Fruit fly (Drosophila melanogaster): ENCODE measurements around the gene CG13737.

Gene CG13737

dm6 chr3L:13866270-13866669, 12.5 kb upstream of the CG13737 start (continued):
- TF ChIP-seq Lhr (GFP tag; optimal IDR thresholded peaks at IDR 0.05) = no peak
- no peak for TF ChIP-seq Adf1 (GFP tag; IDR thresholded peaks at IDR 0.05)
- no peak for TF ChIP-seq slp2 (GFP tag; optimal IDR thresholded peaks at IDR 0.05)
- TF ChIP-seq Oaz (GFP tag; IDR thresholded peaks at IDR 0.05) = no peak
- TF ChIP-seq ftz-f1 (GFP tag; optimal IDR thresholded peaks at IDR 0.05) = peak; percentile 88
- no peak for TF ChIP-seq CkIIα-i1 (GFP tag; IDR thresholded peaks at IDR 0.05)
- TF ChIP-seq stc (GFP tag; IDR thresholded peaks at IDR 0.05) = no peak
- 0 out of 2 replicates have a peak, but pooled peaks have one; percentile 16 for TF ChIP-seq Dref (GFP tag; IDR thresholded peaks at IDR 0.05)
- no peak for TF ChIP-seq Doc2 (GFP tag; IDR thresholded peaks at IDR 0.05)
- TF ChIP-seq CG34224 (GFP tag; IDR thresholded peaks at IDR 0.05; ENCODE audit: partially characterized antibody) = no peak
- TF ChIP-seq CG30020 (tag; optimal IDR thresholded peaks at IDR 0.05) = no peak
- TF ChIP-seq CG1529 (GFP tag; optimal IDR thresholded peaks at IDR 0.05) = no peak
- TF ChIP-seq CG34376 (GFP tag; optimal IDR thresholded peaks at IDR 0.05) = no peak
- TF ChIP-seq Trl (optimal IDR thresholded peaks at IDR 0.05) = no peak
- TF ChIP-seq Trl (GFP tag; optimal IDR thresholded peaks at IDR 0.05) = no peak
- no peak for TF ChIP-seq pan (optimal IDR thresholded peaks at IDR 0.05)
- TF ChIP-seq pan (GFP tag; optimal IDR thresholded peaks at IDR 0.05 in 1 of 2, IDR thresholded peaks at IDR 0.05 in 1 of 2) = no peak
- no peak for TF ChIP-seq CG10543 (GFP tag; optimal IDR thresholded peaks at IDR 0.05)
- no peak for TF ChIP-seq dan (GFP tag; IDR thresholded peaks at IDR 0.05)
- no peak for TF ChIP-seq ap (GFP tag; IDR thresholded peaks at IDR 0.05)

- peak; percentile 57; the same call in 1 of the 2 replicates for TF ChIP-seq nerfin-2 (GFP tag; IDR thresholded peaks at IDR 0.05; ENCODE audit: partially characterized antibody)
- TF ChIP-seq CG10147 (GFP tag; optimal IDR thresholded peaks at IDR 0.05) = no peak
- no peak for TF ChIP-seq CG12659 (GFP tag; optimal IDR thresholded peaks at IDR 0.05)
- peak; percentile 46; the same call in 1 of the 2 replicates for TF ChIP-seq ato (GFP tag; IDR thresholded peaks at IDR 0.05; ENCODE audit: partially characterized antibody)
- TF ChIP-seq HLH54F (GFP tag; optimal IDR thresholded peaks at IDR 0.05) = no peak
- TF ChIP-seq D19A (tag; optimal IDR thresholded peaks at IDR 0.05) = no peak
- peak; percentile 51 for TF ChIP-seq Sry-δ (GFP tag; optimal IDR thresholded peaks at IDR 0.05)
- no peak for TF ChIP-seq ewg (GFP tag; optimal IDR thresholded peaks at IDR 0.05)
- TF ChIP-seq Opbp (GFP tag; IDR thresholded peaks at IDR 0.05; ENCODE audit: partially characterized antibody) = peak; percentile 77; the same call in 2 of the 3 replicates
- peak; percentile 89 for TF ChIP-seq CG10321 (GFP tag; IDR thresholded peaks at IDR 0.05)
- no peak for TF ChIP-seq H2.0 (GFP tag; IDR thresholded peaks at IDR 0.05)
- no peak for TF ChIP-seq CG3838 (GFP tag; optimal IDR thresholded peaks at IDR 0.05)
- TF ChIP-seq caup (GFP tag; optimal IDR thresholded peaks at IDR 0.05; ENCODE audit: severe bottlenecking) = no peak
- peak; percentile 57; the same call in 1 of the 3 replicates for TF ChIP-seq zen2 (GFP tag; IDR thresholded peaks at IDR 0.05; ENCODE audit: partially characterized antibody)
- TF ChIP-seq Spps (tag; optimal IDR thresholded peaks at IDR 0.05) = no peak
- no peak for TF ChIP-seq CG32767 (GFP tag; IDR thresholded peaks at IDR 0.05)
- TF ChIP-seq inv (GFP tag; IDR thresholded peaks at IDR 0.05; ENCODE audit: partially characterized antibody) = peak; percentile 57
- peak; percentile 59; the same call in 1 of the 3 replicates for TF ChIP-seq vnd (GFP tag; IDR thresholded peaks at IDR 0.05; ENCODE audit: partially characterized antibody)
- peak; percentile 23 for TF ChIP-seq cg (GFP tag; optimal IDR thresholded peaks at IDR 0.05)
- no peak for TF ChIP-seq dan (GFP tag; IDR thresholded peaks at IDR 0.05)
- TF ChIP-seq CG31365 (tag; optimal IDR thresholded peaks at IDR 0.05) = no peak
- TF ChIP-seq luna (GFP tag; optimal IDR thresholded peaks at IDR 0.05) = no peak
- TF ChIP-seq Drgx (GFP tag; IDR thresholded peaks at IDR 0.05) = no peak
- TF ChIP-seq al (GFP tag; IDR thresholded peaks at IDR 0.05) = no peak
- no peak for TF ChIP-seq ash1 (GFP tag; optimal IDR thresholded peaks at IDR 0.05)
- no peak for TF ChIP-seq Sin3A (optimal IDR thresholded peaks at IDR 0.05)
- peak; percentile 38 for TF ChIP-seq CTCF (GFP tag; optimal IDR thresholded peaks at IDR 0.05)
- TF ChIP-seq Sry-β (GFP tag; optimal IDR thresholded peaks at IDR 0.05) = no peak
- no peak for TF ChIP-seq grn (GFP tag; optimal IDR thresholded peaks at IDR 0.05)
- TF ChIP-seq CG15514 (GFP tag; optimal IDR thresholded peaks at IDR 0.05) = peak; percentile 31
- TF ChIP-seq YL-1 (GFP tag; optimal IDR thresholded peaks at IDR 0.05) = no peak
- TF ChIP-seq Bgb (GFP tag; IDR thresholded peaks at IDR 0.05; ENCODE audit: partially characterized antibody) = peak; percentile 78
- TF ChIP-seq CG15269 (tag; optimal IDR thresholded peaks at IDR 0.05) = no peak
Measured at dm6 chr3L:13866780-13867179, 12.0 kb upstream of the CG13737 start, which contains the start of gene CG8745. Gene CG8745 (minus strand): TSS chr3L:13866905.
